Worm (Caenorhabditis elegans) whole organism, mixed stage, embryonic: Measurements from ENCODE around the gene C34H4.5.

Experiments used
- M03D4.4 ChIP-seq: sonication (generic microtip); optimal IDR thresholded peaks from 2 replicates; lab custom pipeline; 2017; ENCODE audit warnings: mild to moderate bottlenecking, missing genetic modification characterization, missing compliant biosample characterization
- elt-1 ChIP-seq: sonication (generic microtip); optimal IDR thresholded peaks from 2 replicates; lab custom pipeline; 2017; ENCODE audit warnings: missing genetic modification characterization, mild to moderate bottlenecking, missing compliant biosample characterization, antibody characterized with exemption, moderate library complexity, borderline replicate concordance; ENCODE audit not compliant: insufficient read depth
- elt-3 ChIP-seq: fragments of 150-350 bp; optimal IDR thresholded peaks from 2 replicates; lab custom pipeline; 2014; ENCODE audit warnings: missing biosample characterization, missing genetic modification characterization
- pha-4 ChIP-seq: fragments of 150-350 bp; optimal IDR thresholded peaks from 2 replicates; lab custom pipeline; 2018; ENCODE audit warnings: missing biosample characterization, missing genetic modification reagents, missing genetic modification characterization

DNA sequence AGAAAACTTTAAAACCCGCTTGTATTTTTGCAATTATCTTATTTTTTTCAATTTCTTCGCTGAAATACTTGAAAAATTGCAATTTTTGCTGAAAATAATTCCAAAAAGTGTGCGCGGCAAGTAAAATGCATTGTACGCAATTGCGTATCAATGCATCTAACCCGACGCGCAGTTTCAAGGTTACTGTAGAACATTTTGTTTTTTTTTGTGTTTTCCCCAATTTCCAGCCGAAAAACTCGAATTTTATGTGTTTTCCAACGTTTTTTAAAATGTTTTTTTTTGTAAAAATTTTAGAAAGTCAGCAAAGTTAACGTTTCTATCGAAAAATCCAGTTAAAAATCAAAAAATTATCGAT, 53.4 kb downstream of the C34H4.5 start:
- TF ChIP-seq elt-1 (tag; lab: Kevin White, UChicago), result no peak
- TF ChIP-seq elt-3 (tag; lab: Kevin White, UChicago), result no peak
- no peak for TF ChIP-seq M03D4.4
- TF ChIP-seq pha-4, result no peak
